Fruit fly (Drosophila melanogaster): ENCODE data around the gene del.
A peak's percentile ranks its signal among the peaks of the same experiment; 100 is the strongest.

Gene del

DNA sequence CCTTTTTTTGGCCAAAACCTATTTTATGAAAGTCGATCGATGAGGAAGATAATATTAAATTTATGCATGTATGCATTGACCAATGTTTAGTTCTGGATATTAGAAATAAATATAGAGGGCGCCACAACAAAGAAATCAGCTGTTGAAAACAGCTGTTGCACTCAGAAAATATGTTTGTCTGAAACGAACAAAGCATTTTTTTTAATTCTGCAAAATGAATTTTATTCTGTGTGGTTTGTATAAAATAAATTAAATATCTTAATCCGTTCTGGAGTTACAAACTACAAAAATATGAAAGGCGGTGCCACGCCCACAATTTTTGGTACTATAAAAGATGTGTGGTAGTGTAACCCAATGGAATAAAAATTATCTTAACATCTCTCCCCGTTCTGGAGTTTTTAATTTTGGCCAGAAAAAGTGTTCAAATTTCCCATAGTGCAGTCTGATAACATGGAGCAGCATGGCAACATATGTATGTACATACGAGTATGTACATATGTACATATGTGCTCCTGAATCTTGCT is 39.5 kb downstream of the del start (continued):
- TF ChIP-seq so (GFP tag; IDR thresholded peaks at IDR 0.05) (no peak; the same call in 2 of the 3 replicates), Myb (GFP tag; optimal IDR thresholded peaks at IDR 0.05) (peak; percentile 16), sisA (GFP tag; IDR thresholded peaks at IDR 0.05) (no peak; the same call in 1 of the 2 replicates), CG4820 (GFP tag; optimal IDR thresholded peaks at IDR 0.05) (peak; percentile 76), Drgx (GFP tag; IDR thresholded peaks at IDR 0.05) (no peak), sqz (GFP tag; optimal IDR thresholded peaks at IDR 0.05) (peak; percentile 31), CTCF (GFP tag; optimal IDR thresholded peaks at IDR 0.05) (peak; percentile 89), Fer3 (tag; optimal IDR thresholded peaks at IDR 0.05) (peak; percentile 20), run (tag; optimal IDR thresholded peaks at IDR 0.05) (peak; percentile 20), CG1647 (GFP tag; optimal IDR thresholded peaks at IDR 0.05) (no peak), HmgD (GFP tag; optimal IDR thresholded peaks at IDR 0.05) (no peak), CG12299 (tag; optimal IDR thresholded peaks at IDR 0.05) (peak; percentile 20), HLH54F (GFP tag; optimal IDR thresholded peaks at IDR 0.05) (peak; percentile 5), Scr (GFP tag; IDR thresholded peaks at IDR 0.05; ENCODE audit: partially characterized antibody) (no peak), Sin3A (optimal IDR thresholded peaks at IDR 0.05) (no peak), CG9797 (GFP tag; optimal IDR thresholded peaks at IDR 0.05) (no peak), CG4707 (GFP tag; optimal IDR thresholded peaks at IDR 0.05) (peak; percentile 83), onecut (GFP tag; IDR thresholded peaks at IDR 0.05) (peak; percentile 49), org-1 (GFP tag; optimal IDR thresholded peaks at IDR 0.05) (peak; percentile 21), CG4854 (GFP tag; optimal IDR thresholded peaks at IDR 0.05) (peak; percentile 66), CG17568 (GFP tag; optimal IDR thresholded peaks at IDR 0.05) (peak; percentile 9), pfk (GFP tag; optimal IDR thresholded peaks at IDR 0.05) (no peak), disco-r (GFP tag; optimal IDR thresholded peaks at IDR 0.05) (no peak), CG8290 (GFP tag; optimal IDR thresholded peaks at IDR 0.05) (peak; percentile 67), CG8290 (tag; optimal IDR thresholded peaks at IDR 0.05) (peak; percentile 2 to 60), unc-4 (GFP tag; IDR thresholded peaks at IDR 0.05; ENCODE audit: partially characterized antibody) (no peak), pb (GFP tag; optimal IDR thresholded peaks at IDR 0.05) (peak; percentile 26), Vsx1 (GFP tag; optimal IDR thresholded peaks at IDR 0.05) (peak; percentile 48), Max (GFP tag; optimal IDR thresholded peaks at IDR 0.05) (peak; percentile 81), CG13424 (tag; optimal IDR thresholded peaks at IDR 0.05) (peak; percentile 67), cwo (GFP tag; optimal IDR thresholded peaks at IDR 0.05) (no peak), Usf (GFP tag; optimal IDR thresholded peaks at IDR 0.05) (peak; percentile 26), CG18599 (GFP tag; optimal IDR thresholded peaks at IDR 0.05) (no peak), CG12769 (tag; optimal IDR thresholded peaks at IDR 0.05) (no peak), CG17385 (GFP tag; optimal IDR thresholded peaks at IDR 0.05) (peak; percentile 57), CG7271 (tag; optimal IDR thresholded peaks at IDR 0.05) (no peak), nau (GFP tag; optimal IDR thresholded peaks at IDR 0.05) (no peak), sima (GFP tag; optimal IDR thresholded peaks at IDR 0.05) (no peak), gro (GFP tag; optimal IDR thresholded peaks at IDR 0.05) (peak; percentile 29), CG5245 (GFP tag; optimal IDR thresholded peaks at IDR 0.05) (peak; percentile 48), prd (optimal IDR thresholded peaks at IDR 0.05) (no peak), prd (GFP tag; IDR thresholded peaks at IDR 0.05) (0 out of 3 replicates have a peak, but pooled peaks have one; percentile 55), fd102C (GFP tag; optimal IDR thresholded peaks at IDR 0.05) (no peak), Dip3 (GFP tag; optimal IDR thresholded peaks at IDR 0.05) (no peak), Hmr (GFP tag; optimal IDR thresholded peaks at IDR 0.05) (peak; percentile 49), CG4617 (GFP tag; optimal IDR thresholded peaks at IDR 0.05; ENCODE audit: borderline replicate concordance) (no peak), Abd-B (GFP tag; optimal IDR thresholded peaks at IDR 0.05) (no peak), BtbVII (GFP tag; optimal IDR thresholded peaks at IDR 0.05) (no peak), Hmx (GFP tag; optimal IDR thresholded peaks at IDR 0.05) (peak; percentile 40), Ssrp (tag; optimal IDR thresholded peaks at IDR 0.05) (peak; percentile 78), gfzf (GFP tag; optimal IDR thresholded peaks at IDR 0.05) (no peak)
